Worm (Caenorhabditis elegans) whole organism, young adult: ENCODE results near the gene T05H10.8.

Experiments used
- B0261.1 ChIP-seq: sonication (generic microtip); optimal IDR thresholded peaks from 2 replicates; lab custom pipeline; 2016; ENCODE audit warnings: mild to moderate bottlenecking, missing genetic modification characterization, moderate library complexity, missing compliant biosample characterization
- chd-7 ChIP-seq: sonication (generic microtip); optimal IDR thresholded peaks from 2 replicates; lab custom pipeline; 2016; ENCODE audit warnings: mild to moderate bottlenecking, missing genetic modification characterization, moderate library complexity, missing compliant biosample characterization
- unc-62 ChIP-seq: fragments of 150-350 bp; optimal IDR thresholded peaks from 2 replicates; lab custom pipeline; 2014; ENCODE audit warnings: missing biosample characterization, missing genetic modification reagents, missing genetic modification characterization
- ztf-18 ChIP-seq: sonication (generic microtip); optimal IDR thresholded peaks from 2 replicates; lab custom pipeline; 2016; ENCODE audit warnings: missing genotype, mild to moderate bottlenecking, missing genetic modification characterization, missing compliant biosample characterization

ce11 chrII:8071012-8071625 is 12.2 kb downstream of the T05H10.8 start:
- no peak for TF ChIP-seq B0261.1 (tag; lab: Kevin White, UChicago)
- TF ChIP-seq unc-62: no peak
- TF ChIP-seq ztf-18 (tag; lab: Kevin White, UChicago): no peak
- no peak for TF ChIP-seq chd-7
